Worm (Caenorhabditis elegans) whole organism, L2 larva: ENCODE results near the gene ZK1098.6.

Experiments
- ZK546.5 ChIP-seq: sonication (generic microtip); optimal IDR thresholded peaks from 2 replicates; lab custom pipeline; 2017; ENCODE audit warnings: missing biosample characterization, missing genetic modification characterization
- elt-3 ChIP-seq: sonication (generic microtip); optimal IDR thresholded peaks from 2 replicates; lab custom pipeline; 2017; ENCODE audit warnings: missing biosample characterization, missing genetic modification characterization
- mdl-1 ChIP-seq, 2 experiments: fragments of 150-350 bp in 1 of 2; sonication (generic microtip) in 1 of 2; optimal IDR thresholded peaks; 2 replicates each; lab custom pipeline; 2017; ENCODE audit warnings: missing biosample characterization in 2 of 2, missing genetic modification characterization in 2 of 2
- nhr-10 ChIP-seq: sonication (generic microtip); optimal IDR thresholded peaks from 2 replicates; lab custom pipeline; 2017; ENCODE audit warnings: missing biosample characterization, missing genetic modification characterization
- nhr-25 ChIP-seq: fragments of 150-350 bp; sonication (generic microtip); optimal IDR thresholded peaks from 3 replicates; lab custom pipeline; 2014; ENCODE audit warnings: missing biosample characterization, missing genetic modification characterization
- sma-9 ChIP-seq, 2 experiments: fragments of 150-350 bp in 1 of 2; sonication (generic microtip) in 1 of 2; optimal IDR thresholded peaks; 2 replicates each; lab custom pipeline; 2014 to 2016; ENCODE audit warnings: missing genetic modification characterization in 2 of 2, mild to moderate bottlenecking in 1 of 2, missing biosample characterization in 1 of 2, missing compliant biosample characterization in 1 of 2, missing genetic modification reagents in 1 of 2, moderate library complexity in 1 of 2
- unc-62 ChIP-seq: fragments of 150-350 bp; optimal IDR thresholded peaks from 2 replicates; lab custom pipeline; 2014; ENCODE audit warnings: missing biosample characterization, missing genetic modification reagents, missing genetic modification characterization

DNA sequence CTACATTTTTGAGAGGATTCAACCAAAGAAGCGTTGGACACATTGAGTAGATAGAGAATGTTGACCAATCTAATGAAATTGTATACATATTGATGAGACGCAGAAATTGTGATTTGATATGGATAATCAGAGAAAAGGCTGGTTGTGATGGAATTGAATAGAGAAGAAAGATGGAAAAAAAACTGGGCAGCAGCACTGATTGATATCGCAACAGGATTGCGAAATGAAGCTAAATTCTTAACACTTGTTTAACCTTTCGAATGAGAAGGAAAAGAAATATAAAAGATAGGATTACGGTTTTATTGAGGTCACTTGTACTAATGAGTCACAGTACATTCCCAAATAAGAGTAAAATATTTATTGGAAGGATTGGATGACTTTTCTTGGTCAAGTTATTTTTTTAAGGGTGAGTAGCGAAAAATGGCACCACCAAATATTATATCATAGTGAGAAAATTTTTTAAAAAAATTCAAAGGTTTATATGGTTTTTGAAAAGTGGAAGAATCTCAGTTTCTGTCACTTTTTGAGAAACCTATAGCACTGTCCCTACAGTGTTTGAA, 24.7 kb upstream of the ZK1098.6 start:
- TF ChIP-seq mdl-1 (tag; optimal IDR thresholded peaks at IDR 0.05; lab: Kevin White, UChicago), result no peak
- TF ChIP-seq nhr-25 (tag; lab: Kevin White, UChicago), result no peak
- no peak for TF ChIP-seq ZK546.5 (tag; lab: Kevin White, UChicago)
- no peak for TF ChIP-seq elt-3 (tag; lab: Kevin White, UChicago)
- peak; percentile 37 for TF ChIP-seq sma-9 (GFP tag; optimal IDR thresholded peaks at IDR 0.05; lab: Kevin White, UChicago)
- TF ChIP-seq sma-9 (tag; optimal IDR thresholded peaks at IDR 0.05; lab: Kevin White, UChicago), result no peak
- no peak for TF ChIP-seq unc-62 (GFP tag; lab: Kevin White, UChicago)
- no peak for TF ChIP-seq nhr-10 (tag; lab: Kevin White, UChicago)
